Worm (Caenorhabditis elegans): ENCODE measurements around the gene K10H10.12.

DNA sequence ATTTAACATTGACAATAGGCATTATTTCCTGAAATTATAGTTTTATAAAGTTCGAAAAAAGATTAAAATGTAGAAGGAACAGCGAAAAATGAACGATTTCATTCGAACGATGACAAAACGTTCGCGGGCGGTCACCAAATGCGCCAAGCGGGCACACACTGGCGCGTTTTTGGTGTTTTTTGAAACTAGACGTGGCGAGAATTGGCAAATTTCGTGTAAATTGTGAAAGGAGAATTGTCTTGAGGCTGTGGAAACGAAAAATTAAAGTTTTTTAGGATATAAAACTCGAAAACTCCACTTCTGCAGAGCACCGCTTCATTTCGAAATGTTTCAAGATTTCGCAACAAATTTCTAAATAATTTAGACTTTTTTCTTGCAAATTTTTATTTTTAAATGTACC lies 17.5 kb downstream of the K10H10.12 start, which contains the start of gene usp-14:
- no peak for TF ChIP-seq tra-4 (tag; optimal IDR thresholded peaks at IDR 0.05)
- TF ChIP-seq hmbx-1 (tag; optimal IDR thresholded peaks at IDR 0.05) = no peak
- no peak for TF ChIP-seq ama-1 (optimal IDR thresholded peaks at IDR 0.05)
- no peak for TF ChIP-seq tbx-11 (GFP tag; IDR thresholded peaks at IDR 0.05)
- no peak for TF ChIP-seq pes-1 (GFP tag; IDR thresholded peaks at IDR 0.05)
- TF ChIP-seq ets-7 (tag; optimal IDR thresholded peaks at IDR 0.05) = no peak
- no peak for TF ChIP-seq scrt-1 (GFP tag; IDR thresholded peaks at IDR 0.05)
- no peak for TF ChIP-seq tbx-37 (GFP tag; conservative IDR thresholded peaks at IDR 0.05)
- no peak for TF ChIP-seq B0310.2 (tag; optimal IDR thresholded peaks at IDR 0.05)
- TF ChIP-seq sea-1 (GFP tag; conservative IDR thresholded peaks at IDR 0.05) = no peak
- no peak for TF ChIP-seq flt-1 (GFP tag; IDR thresholded peaks at IDR 0.05)

Data from whole organism, early embryonic.